Fruit fly (Drosophila melanogaster) whole organism, embryonic: ENCODE results near the gene CCAP.

Experiments
- ATbp ChIP-seq: fragments of 200-800 bp; sonication (Bioruptor generic); optimal IDR thresholded peaks from 2 replicates; lab custom pipeline; 2017; ENCODE audit warnings: missing biosample characterization, mild to moderate bottlenecking, missing genetic modification characterization, missing genetic modification reagents
- CG10274 ChIP-seq: fragments of 200-800 bp; sonication (Bioruptor generic); optimal IDR thresholded peaks from 3 replicates; lab custom pipeline; 2017; ENCODE audit warnings: missing biosample characterization, mild to moderate bottlenecking, missing genetic modification characterization
- CG12071 ChIP-seq: fragments of 200-800 bp; sonication (Bioruptor generic); optimal IDR thresholded peaks from 3 replicates; lab custom pipeline; 2018; ENCODE audit warnings: missing biosample characterization, mild to moderate bottlenecking, missing genetic modification characterization
- CG12744 ChIP-seq: fragments of 200-800 bp; sonication (Bioruptor generic); optimal IDR thresholded peaks from 2 replicates; lab custom pipeline; 2016; ENCODE audit warnings: missing biosample characterization, missing genetic modification characterization
- CG12769 ChIP-seq: fragments of 200-800 bp; sonication (Bioruptor generic); optimal IDR thresholded peaks from 2 replicates; lab custom pipeline; 2019; ENCODE audit warnings: missing biosample characterization, mild to moderate bottlenecking, missing genetic modification characterization, moderate library complexity
- CG13287 ChIP-seq: fragments of 200-800 bp; sonication (Bioruptor generic); IDR thresholded peaks from 2 replicates; pipeline ENCODE4 v1.3.6; 2022; ENCODE audit warnings: missing biosample characterization, missing genetic modification characterization; ENCODE audit not compliant: partially characterized antibody
- CG15073 ChIP-seq: fragments of 200-800 bp; sonication (Bioruptor generic); optimal IDR thresholded peaks from 2 replicates; lab custom pipeline; 2016; ENCODE audit warnings: missing biosample characterization, missing genetic modification characterization
- CG17361 ChIP-seq: fragments of 200-800 bp; sonication (Bioruptor generic); IDR thresholded peaks from 3 replicates; pipeline ENCODE4 v1.3.6; 2022; ENCODE audit warnings: missing biosample characterization, missing genetic modification characterization
- CG18476 ChIP-seq: fragments of 200-800 bp; sonication (Bioruptor generic); optimal IDR thresholded peaks from 2 replicates; lab custom pipeline; 2016; ENCODE audit warnings: missing biosample characterization, mild to moderate bottlenecking, missing genetic modification characterization
- CG2202 ChIP-seq: fragments of 200-800 bp; sonication (Bioruptor generic); optimal IDR thresholded peaks from 2 replicates; lab custom pipeline; 2018; ENCODE audit warnings: missing biosample characterization, mild to moderate bottlenecking, missing genetic modification characterization
- CG3838 ChIP-seq: fragments of 200-800 bp; sonication (Bioruptor generic); optimal IDR thresholded peaks from 3 replicates; lab custom pipeline; 2016; ENCODE audit warnings: missing biosample characterization, missing genetic modification characterization
- CG4282 ChIP-seq: fragments of 200-800 bp; sonication (Bioruptor generic); optimal IDR thresholded peaks from 2 replicates; lab custom pipeline; 2016; ENCODE audit warnings: missing biosample characterization, missing genetic modification characterization
- CG4617 ChIP-seq: fragments of 200-800 bp; sonication (Bioruptor generic); optimal IDR thresholded peaks from 3 replicates; lab custom pipeline; 2016; ENCODE audit warnings: missing biosample characterization, missing genetic modification characterization, borderline replicate concordance
- CG5245 ChIP-seq: fragments of 200-800 bp; sonication (Bioruptor generic); optimal IDR thresholded peaks from 3 replicates; lab custom pipeline; 2016; ENCODE audit warnings: missing biosample characterization, missing genetic modification characterization
- CG6854 ChIP-seq: fragments of 200-800 bp; sonication (Bioruptor generic); optimal IDR thresholded peaks from 3 replicates; lab custom pipeline; 2017; ENCODE audit warnings: missing biosample characterization, mild to moderate bottlenecking, missing genetic modification characterization
- CG9609 ChIP-seq: fragments of 200-800 bp; sonication (Bioruptor generic); optimal IDR thresholded peaks from 3 replicates; lab custom pipeline; 2016; ENCODE audit warnings: missing biosample characterization, missing genetic modification characterization
- CHES-1-like ChIP-seq: fragments of 200-800 bp; sonication (Bioruptor generic); optimal IDR thresholded peaks from 2 replicates; lab custom pipeline; 2016; ENCODE audit warnings: missing biosample characterization, missing genetic modification characterization
- Dip3 ChIP-seq: fragments of 200-800 bp; sonication (Bioruptor generic); optimal IDR thresholded peaks from 3 replicates; lab custom pipeline; 2016; ENCODE audit warnings: missing biosample characterization, missing genetic modification characterization
- E2f2 ChIP-seq: fragments of 200-800 bp; sonication (Bioruptor generic); IDR thresholded peaks from 2 replicates; pipeline ENCODE4 v1.3.6; 2022; ENCODE audit warnings: missing biosample characterization, missing genetic modification characterization
- Hand ChIP-seq: fragments of 200-800 bp; sonication (Bioruptor generic); optimal IDR thresholded peaks from 2 replicates; lab custom pipeline; 2017; ENCODE audit warnings: mild to moderate bottlenecking, missing biosample characterization, missing genetic modification reagents, missing genetic modification characterization
- Hr39 ChIP-seq: fragments of >200 bp; optimal IDR thresholded peaks from 2 replicates; lab custom pipeline; 2017
- Lpt ChIP-seq: fragments of >200 bp; optimal IDR thresholded peaks from 2 replicates; lab custom pipeline; 2018; ENCODE audit warnings: missing biosample characterization, missing genetic modification characterization
- Mad ChIP-seq: fragments of 200-800 bp; sonication (Bioruptor generic); optimal IDR thresholded peaks from 2 replicates; lab custom pipeline; 2016; ENCODE audit warnings: missing biosample characterization, missing genetic modification characterization
- Poxn ChIP-seq: fragments of 200-800 bp; sonication (Bioruptor generic); IDR thresholded peaks from 2 replicates; pipeline ENCODE4 v1.3.6; 2022; ENCODE audit warnings: missing biosample characterization, missing genetic modification characterization
- Sox100B ChIP-seq: fragments of 200-800 bp; sonication (Bioruptor generic); optimal IDR thresholded peaks from 3 replicates; lab custom pipeline; 2018; ENCODE audit warnings: missing biosample characterization, mild to moderate bottlenecking, missing genetic modification characterization
- Sry-β ChIP-seq: fragments of 200-800 bp; sonication (Bioruptor generic); optimal IDR thresholded peaks from 2 replicates; lab custom pipeline; 2018; ENCODE audit warnings: missing biosample characterization, mild to moderate bottlenecking, missing genetic modification characterization, moderate library complexity
- br ChIP-seq: fragments of >200 bp; optimal IDR thresholded peaks from 2 replicates; lab custom pipeline; 2017
- danr ChIP-seq: fragments of 200-800 bp; sonication (Bioruptor generic); IDR thresholded peaks from 2 replicates; pipeline ENCODE4 v1.3.6; 2022; ENCODE audit warnings: missing biosample characterization, missing genetic modification characterization
- esg ChIP-seq: fragments of 200-800 bp; sonication (Bioruptor generic); conservative IDR thresholded peaks from 2 replicates; pipeline ENCODE4 v1.3.6; 2022; ENCODE audit warnings: missing biosample characterization, missing genetic modification characterization
- exex ChIP-seq: fragments of 200-800 bp; sonication (Bioruptor generic); optimal IDR thresholded peaks from 4 replicates; lab custom pipeline; 2018; ENCODE audit warnings: missing biosample characterization, mild to moderate bottlenecking, missing genetic modification characterization, moderate library complexity
- fd102C ChIP-seq: fragments of 200-800 bp; sonication (Bioruptor generic); optimal IDR thresholded peaks from 2 replicates; lab custom pipeline; 2018; ENCODE audit warnings: missing biosample characterization, mild to moderate bottlenecking, missing genetic modification characterization, moderate library complexity
- fru ChIP-seq: fragments of >200 bp; optimal IDR thresholded peaks from 2 replicates; lab custom pipeline; 2017
- gro ChIP-seq: fragments of 200-800 bp; sonication (Bioruptor generic); optimal IDR thresholded peaks from 2 replicates; lab custom pipeline; 2016; ENCODE audit warnings: missing biosample characterization, missing genetic modification characterization
- h ChIP-seq: fragments of >200 bp; optimal IDR thresholded peaks from 2 replicates; lab custom pipeline; 2017
- hkb ChIP-seq, 2 experiments: fragments of 200-800 bp in 1 of 2; fragments of >200 bp in 1 of 2; sonication (Bioruptor generic) in 1 of 2; IDR thresholded peaks in 1 of 2; optimal IDR thresholded peaks in 1 of 2; 2 replicates each; pipeline versions ENCODE4 v1.3.6 to Lab custom; 2017 to 2022; ENCODE audit warnings: missing biosample characterization in 1 of 2, missing genetic modification characterization in 1 of 2
- hth ChIP-seq: fragments of >200 bp; optimal IDR thresholded peaks from 2 replicates; lab custom pipeline; 2017; ENCODE audit warnings: inconsistent platforms
- ind ChIP-seq: fragments of 200-800 bp; sonication (Bioruptor generic); optimal IDR thresholded peaks from 3 replicates; lab custom pipeline; 2016; ENCODE audit warnings: missing biosample characterization, missing genetic modification characterization
- inv ChIP-seq: fragments of 200-800 bp; sonication (Bioruptor generic); IDR thresholded peaks from 2 replicates; pipeline ENCODE4 v1.3.6; 2022; ENCODE audit warnings: missing biosample characterization, missing genetic modification characterization; ENCODE audit not compliant: partially characterized antibody
- jumu ChIP-seq: fragments of 200-800 bp; sonication (Bioruptor generic); optimal IDR thresholded peaks from 3 replicates; lab custom pipeline; 2016; ENCODE audit warnings: missing biosample characterization, missing genetic modification characterization
- knrl ChIP-seq: fragments of 200-800 bp; sonication (Bioruptor generic); IDR thresholded peaks from 3 replicates; pipeline ENCODE4 v1.3.6; 2022; ENCODE audit warnings: missing biosample characterization, missing genetic modification characterization; ENCODE audit not compliant: partially characterized antibody
- nerfin-2 ChIP-seq: fragments of 200-800 bp; sonication (Bioruptor generic); IDR thresholded peaks from 2 replicates; pipeline ENCODE4 v1.3.6; 2022; ENCODE audit warnings: missing biosample characterization, missing genetic modification characterization; ENCODE audit not compliant: partially characterized antibody
- onecut ChIP-seq: fragments of 200-800 bp; sonication (Bioruptor generic); IDR thresholded peaks from 2 replicates; pipeline ENCODE4 v1.3.6; 2022; ENCODE audit warnings: missing biosample characterization, missing genetic modification characterization
- pfk ChIP-seq: fragments of 200-800 bp; sonication (Bioruptor generic); optimal IDR thresholded peaks from 2 replicates; lab custom pipeline; 2018; ENCODE audit warnings: missing biosample characterization, mild to moderate bottlenecking, missing genetic modification characterization, moderate library complexity
- seq ChIP-seq: fragments of 200-800 bp; sonication (Bioruptor generic); IDR thresholded peaks from 2 replicates; pipeline ENCODE4 v1.3.6; 2022; ENCODE audit warnings: missing biosample characterization, missing genetic modification characterization
- tin ChIP-seq: fragments of 200-800 bp; sonication (Bioruptor generic); optimal IDR thresholded peaks from 3 replicates; lab custom pipeline; 2016; ENCODE audit warnings: missing biosample characterization, missing genetic modification characterization
- trem ChIP-seq: fragments of 200-800 bp; optimal IDR thresholded peaks from 3 replicates; lab custom pipeline; 2019; ENCODE audit warnings: missing biosample characterization, mild to moderate bottlenecking, missing genetic modification characterization, moderate library complexity
- ttk ChIP-seq: fragments of 200-800 bp; sonication (Bioruptor generic); IDR thresholded peaks from 2 replicates; pipeline ENCODE4 v2.1.2; 2022; ENCODE audit warnings: missing biosample characterization, missing genetic modification characterization
- unc-4 ChIP-seq: fragments of 200-800 bp; sonication (Bioruptor generic); IDR thresholded peaks from 2 replicates; pipeline ENCODE4 v1.3.6; 2022; ENCODE audit warnings: missing biosample characterization, missing genetic modification characterization; ENCODE audit not compliant: partially characterized antibody
- usp ChIP-seq: fragments of >200 bp; optimal IDR thresholded peaks from 2 replicates; lab custom pipeline; 2017; ENCODE audit warnings: missing biosample characterization, missing genetic modification characterization
- wek ChIP-seq: fragments of 200-800 bp; sonication (Bioruptor generic); optimal IDR thresholded peaks from 3 replicates; lab custom pipeline; 2018; ENCODE audit warnings: missing biosample characterization, mild to moderate bottlenecking, missing genetic modification characterization, moderate library complexity
- wor ChIP-seq: fragments of 200-800 bp; sonication (Bioruptor generic); IDR thresholded peaks from 2 replicates; pipeline ENCODE4 v1.3.6; 2022; ENCODE audit warnings: missing biosample characterization, missing genetic modification characterization
- z ChIP-seq: fragments of 200-800 bp; sonication (Bioruptor generic); IDR thresholded peaks from 3 replicates; pipeline ENCODE4 v1.3.6; 2022; ENCODE audit warnings: missing biosample characterization, missing genetic modification characterization

The CCAP gene

DNA sequence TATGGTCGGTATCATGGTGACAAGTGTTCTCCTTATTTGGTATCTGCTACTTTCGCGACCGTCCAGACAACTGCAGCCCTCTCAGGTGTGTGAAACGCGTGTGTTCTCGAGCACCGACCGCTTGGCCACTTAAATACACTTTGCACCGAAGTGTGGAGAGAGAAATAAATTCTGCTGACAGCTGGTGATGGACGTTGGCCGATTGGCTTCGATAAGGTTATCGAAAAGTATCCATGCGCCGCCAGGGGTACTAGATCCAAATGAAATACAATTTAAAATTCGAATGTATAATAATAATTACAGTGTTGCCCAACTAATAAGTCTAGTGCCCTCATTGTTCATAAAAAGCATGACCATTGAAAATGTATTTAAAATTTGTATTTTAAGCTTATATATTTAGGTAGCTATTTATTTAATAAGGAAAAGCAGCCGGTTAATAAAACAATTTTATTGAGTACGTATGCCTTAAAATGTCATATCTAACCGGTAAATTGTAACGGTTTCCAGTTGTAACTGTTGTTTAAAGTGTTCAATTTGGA lies 15.5 kb downstream of the CCAP start, which contains the start of the genes Gclm and CG17625 (continued):
- TF ChIP-seq z: no peak
- TF ChIP-seq ttk (GFP tag; lab: Robert Waterston, UW): no peak
- TF ChIP-seq gro (GFP tag; lab: Kevin White, UChicago): peak; percentile 57
- peak; percentile 79 for TF ChIP-seq knrl (GFP tag; lab: Robert Waterston, UW)
- TF ChIP-seq br (lab: Kevin White, UChicago): no peak
- peak; percentile 27 for TF ChIP-seq CG12744 (GFP tag; lab: Kevin White, UChicago)
- TF ChIP-seq trem (tag; lab: Kevin White, UChicago): peak; percentile 58
- peak; percentile 48 for TF ChIP-seq Dip3
- no peak for TF ChIP-seq CG15073 (GFP tag; lab: Kevin White, UChicago)
- TF ChIP-seq Lpt (GFP tag; lab: Kevin White, UChicago): no peak
- peak; percentile 56 for TF ChIP-seq wek (GFP tag; lab: Kevin White, UChicago)
- TF ChIP-seq CG13287 (GFP tag; lab: Robert Waterston, UW): peak; percentile 83
- TF ChIP-seq wor (GFP tag; lab: Robert Waterston, UW): no peak; the same call in 1 of the 2 replicates
- TF ChIP-seq Poxn (GFP tag; lab: Robert Waterston, UW): no peak
- TF ChIP-seq tin (GFP tag; lab: Kevin White, UChicago): peak; percentile 41
- no peak for TF ChIP-seq ATbp (GFP tag; lab: Kevin White, UChicago)
- TF ChIP-seq Hr39 (lab: Kevin White, UChicago): no peak
- TF ChIP-seq CG12071: peak; percentile 32
- peak; percentile 50; the same call in 1 of the 2 replicates for TF ChIP-seq esg (GFP tag; lab: Robert Waterston, UW)
- no peak for TF ChIP-seq fd102C (GFP tag; lab: Kevin White, UChicago)
- TF ChIP-seq jumu (GFP tag; lab: Kevin White, UChicago): peak; percentile 3
- no peak for TF ChIP-seq CG4282 (GFP tag; lab: Kevin White, UChicago)
- no peak for TF ChIP-seq h (lab: Kevin White, UChicago)
- TF ChIP-seq CG10274 (GFP tag; lab: Kevin White, UChicago): no peak
- TF ChIP-seq nerfin-2 (GFP tag; lab: Robert Waterston, UW): peak; percentile 68
- TF ChIP-seq inv: peak; percentile 60; the same call in 1 of the 2 replicates
- TF ChIP-seq CG9609 (GFP tag; lab: Kevin White, UChicago): peak; percentile 8
- no peak for TF ChIP-seq CG5245 (GFP tag; lab: Kevin White, UChicago)
- no peak for TF ChIP-seq Sry-β (GFP tag; lab: Kevin White, UChicago)
- peak; percentile 32 for TF ChIP-seq Sox100B (GFP tag; lab: Kevin White, UChicago)
- TF ChIP-seq CG6854: peak; percentile 59
- TF ChIP-seq unc-4 (GFP tag; lab: Robert Waterston, UW): peak; percentile 75
- TF ChIP-seq pfk (GFP tag; lab: Kevin White, UChicago): no peak
- no peak for TF ChIP-seq CG4617 (GFP tag; lab: Kevin White, UChicago)
- TF ChIP-seq CG17361 (GFP tag; lab: Robert Waterston, UW): peak; percentile 58; the same call in 1 of the 3 replicates
- TF ChIP-seq hkb (optimal IDR thresholded peaks at IDR 0.05; lab: Kevin White, UChicago): no peak
- peak; percentile 44; the same call in 1 of the 2 replicates for TF ChIP-seq hkb (GFP tag; IDR thresholded peaks at IDR 0.05; lab: Robert Waterston, UW)
- peak; percentile 47 for TF ChIP-seq Mad (GFP tag; lab: Kevin White, UChicago)
- peak; percentile 18 for TF ChIP-seq CG18476 (GFP tag; lab: Kevin White, UChicago)
- TF ChIP-seq usp (GFP tag; lab: Kevin White, UChicago): no peak
- TF ChIP-seq exex (tag; lab: Kevin White, UChicago): peak; percentile 42
- TF ChIP-seq onecut (GFP tag; lab: Robert Waterston, UW): no peak
- TF ChIP-seq danr (GFP tag; lab: Robert Waterston, UW): no peak
- peak; percentile 66 for TF ChIP-seq CHES-1-like (GFP tag; lab: Kevin White, UChicago)
- TF ChIP-seq hth (lab: Kevin White, UChicago): no peak
- TF ChIP-seq CG3838 (GFP tag; lab: Kevin White, UChicago): no peak
- TF ChIP-seq seq: no peak
- TF ChIP-seq CG2202 (tag; lab: Kevin White, UChicago): no peak
- TF ChIP-seq CG12769 (tag; lab: Kevin White, UChicago): no peak
- peak; percentile 79 for TF ChIP-seq E2f2 (GFP tag; lab: Robert Waterston, UW)
- TF ChIP-seq ind: peak; percentile 49
- no peak for TF ChIP-seq fru
- TF ChIP-seq Hand: peak; percentile 25
